Fruit fly (Drosophila melanogaster) S2 (cell line): ENCODE measurements around the gene CG3558.

Experiments used
- CG8478 ChIP-seq: fragments of >200 bp; optimal IDR thresholded peaks from 2 replicates; lab custom pipeline; 2018
- CTCF ChIP-seq, 2 experiments: fragments of >200 bp; optimal IDR thresholded peaks; 2 replicates each; lab custom pipeline; 2018

DNA sequence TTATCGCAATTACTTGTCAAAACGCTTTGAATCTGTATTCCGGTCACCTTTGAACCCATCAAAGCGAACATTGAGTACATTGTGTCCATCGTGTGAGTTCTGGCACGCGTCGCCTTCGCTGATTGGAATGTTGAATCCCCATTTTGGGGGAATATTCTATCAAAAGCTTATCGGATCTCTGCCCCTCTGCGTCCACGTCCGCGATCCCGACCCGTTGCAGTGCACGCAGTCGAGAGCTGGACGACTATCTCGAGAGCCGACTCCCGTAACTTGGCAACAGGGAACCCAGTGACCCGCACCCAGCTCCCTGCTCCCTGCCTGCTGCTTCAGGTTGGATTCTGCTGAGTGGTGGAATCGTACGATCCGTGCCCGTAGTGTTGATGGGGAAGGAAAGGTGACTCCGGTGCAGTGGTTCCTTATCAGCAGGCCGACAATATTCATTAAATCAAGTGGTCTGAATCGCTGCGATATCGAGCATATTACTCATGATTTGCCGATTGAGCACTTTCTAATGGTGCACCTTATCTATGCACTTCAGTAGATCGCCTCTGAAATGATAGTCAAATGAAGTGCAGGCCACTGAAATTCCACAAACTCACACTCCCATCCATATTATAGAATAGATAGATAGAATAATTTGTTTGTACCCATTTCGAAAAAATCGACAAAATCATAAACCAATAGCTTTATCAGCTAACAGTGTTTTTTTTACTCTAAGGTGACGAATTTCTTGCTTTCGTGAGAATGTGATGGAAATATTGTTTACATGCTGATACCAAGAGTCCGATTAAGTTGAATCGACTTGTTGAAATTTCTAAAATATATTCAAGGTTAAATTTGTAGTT is 52.2 kb downstream of the CG3558 start:
- TF ChIP-seq CTCF (optimal IDR thresholded peaks at IDR 0.05; lab: Kevin White, UChicago) (no peak), CG8478 (lab: Kevin White, UChicago) (no peak)
